In genomic region chr3R:10597606-10598565, dm6 we compare ENCODE assay signal across 1 fruit fly cellular context.
A peak's percentile ranks its signal among the peaks of the same experiment; 100 is the strongest.
TF ChIP-seq lines count a peak whose summit lies in the region.

No protein-coding gene starts in this region.

TF ChIP-seq in whole organism, embryonic, 481 proteins besides CTCF, POLR2A, EP300 and RAD21 (continued from another document):
- TF ChIP-seq pros (GFP tag; optimal IDR thresholded peaks at IDR 0.05; lab: Kevin White, UChicago), result peak; percentile 12
- TF ChIP-seq Bteb2 (GFP tag; optimal IDR thresholded peaks at IDR 0.05; lab: Kevin White, UChicago), result no peak
- peak; percentile 75 for TF ChIP-seq CG14710 (tag; optimal IDR thresholded peaks at IDR 0.05; lab: Kevin White, UChicago)
- TF ChIP-seq CG6689 (GFP tag; IDR thresholded peaks at IDR 0.05; lab: Robert Waterston, UW), result peak; percentile 89
- peak; percentile 71 for TF ChIP-seq CG6813 (GFP tag; optimal IDR thresholded peaks at IDR 0.05; lab: Kevin White, UChicago)
- peak; percentile 20 for TF ChIP-seq CG3838 (GFP tag; optimal IDR thresholded peaks at IDR 0.05; lab: Kevin White, UChicago)
- peak; percentile 13 for TF ChIP-seq NC2α (GFP tag; optimal IDR thresholded peaks at IDR 0.05; lab: Kevin White, UChicago)
- TF ChIP-seq CG17568 (GFP tag; optimal IDR thresholded peaks at IDR 0.05; lab: Kevin White, UChicago), result peak; percentile 47
- peak; percentile 92 for TF ChIP-seq dysf (GFP tag; IDR thresholded peaks at IDR 0.05; lab: Robert Waterston, UW)
- peak; percentile 72 for TF ChIP-seq CG11723 (GFP tag; optimal IDR thresholded peaks at IDR 0.05; lab: Kevin White, UChicago)
- peak; percentile 85 for TF ChIP-seq CG31441 (GFP tag; IDR thresholded peaks at IDR 0.05; lab: Robert Waterston, UW)
- TF ChIP-seq D19A (tag; optimal IDR thresholded peaks at IDR 0.05; lab: Kevin White, UChicago), result peak; percentile 80
